Fruit fly (Drosophila melanogaster): Measurements from ENCODE around the gene Arpc3A.

DNA sequence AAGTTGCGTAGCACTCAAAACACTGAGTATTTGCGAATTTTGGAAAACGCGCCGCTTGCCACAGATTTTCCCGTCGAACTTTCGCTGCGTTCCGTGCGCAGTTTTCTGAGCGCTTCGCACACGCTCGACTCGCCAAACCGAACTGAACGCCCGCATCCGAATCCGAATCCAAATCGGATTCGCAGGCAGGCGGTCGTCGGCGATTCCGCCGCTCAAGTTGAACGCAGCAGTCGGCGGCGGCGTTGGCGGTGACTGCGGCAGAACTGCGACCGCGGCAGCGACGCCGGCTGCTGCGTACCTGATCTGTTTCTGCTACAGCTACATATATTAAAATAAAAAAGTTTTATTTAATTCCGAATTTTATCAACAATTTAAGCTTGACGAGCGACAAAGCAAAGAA, 41.2 kb downstream of the Arpc3A start, which contains the start of gene CG31183:
- TF ChIP-seq pan (optimal IDR thresholded peaks at IDR 0.05) (no peak), CG8478 (optimal IDR thresholded peaks at IDR 0.05) (no peak), psq (optimal IDR thresholded peaks at IDR 0.05) (no peak), Dll (optimal IDR thresholded peaks at IDR 0.05) (no peak)
